Fruit fly (Drosophila melanogaster): ENCODE results near the gene GstZ2.
A peak's percentile ranks its signal among the peaks of the same experiment; 100 is the strongest.

GstZ2 gene

dm6 chr3R:9428189-9428699 is 32.2 kb downstream of the GstZ2 start (continued):
- TF ChIP-seq CG1233 (GFP tag; optimal IDR thresholded peaks at IDR 0.05) (no peak), chn (GFP tag; optimal IDR thresholded peaks at IDR 0.05) (peak; percentile 9), zfh1 (GFP tag; IDR thresholded peaks at IDR 0.05) (no peak), CG2889 (GFP tag; IDR thresholded peaks at IDR 0.05) (no peak), Pdp1 (GFP tag; optimal IDR thresholded peaks at IDR 0.05) (peak in 1 of 2 experiments; percentile 68), nmo (GFP tag; optimal IDR thresholded peaks at IDR 0.05) (no peak), Opbp (GFP tag; IDR thresholded peaks at IDR 0.05; ENCODE audit: partially characterized antibody) (no peak), Gug (GFP tag; IDR thresholded peaks at IDR 0.05) (no peak), Atf3 (GFP tag; optimal IDR thresholded peaks at IDR 0.05) (no peak), E2f1 (GFP tag; IDR thresholded peaks at IDR 0.05) (no peak), esg (GFP tag; conservative IDR thresholded peaks at IDR 0.05) (no peak), zfh2 (GFP tag; optimal IDR thresholded peaks at IDR 0.05) (no peak), PHDP (tag; optimal IDR thresholded peaks at IDR 0.05) (peak; percentile 50), CG12219 (GFP tag; optimal IDR thresholded peaks at IDR 0.05) (peak; percentile 27), dimm (GFP tag; IDR thresholded peaks at IDR 0.05) (no peak), Adf1 (GFP tag; IDR thresholded peaks at IDR 0.05) (peak; percentile 40; the same call in 1 of the 2 replicates), CG16779 (GFP tag; IDR thresholded peaks at IDR 0.05) (0 out of 2 replicates have a peak, but pooled peaks have one; percentile 30), CG42726 (GFP tag; IDR thresholded peaks at IDR 0.05; ENCODE audit: partially characterized antibody) (no peak), CG4707 (GFP tag; optimal IDR thresholded peaks at IDR 0.05) (no peak), CG14014 (GFP tag; IDR thresholded peaks at IDR 0.05) (peak; percentile 65; the same call in 1 of the 2 replicates), ssp (GFP tag; IDR thresholded peaks at IDR 0.05) (no peak), Gsc (GFP tag; IDR thresholded peaks at IDR 0.05) (no peak), CG14860 (GFP tag; IDR thresholded peaks at IDR 0.05; ENCODE audit: partially characterized antibody) (no peak), CG12659 (GFP tag; optimal IDR thresholded peaks at IDR 0.05) (peak; percentile 29), hth (optimal IDR thresholded peaks at IDR 0.05) (no peak), CG10979 (tag; optimal IDR thresholded peaks at IDR 0.05) (no peak), CG30403 (GFP tag; optimal IDR thresholded peaks at IDR 0.05) (no peak), Sox100B (GFP tag; optimal IDR thresholded peaks at IDR 0.05) (no peak), tin (GFP tag; optimal IDR thresholded peaks at IDR 0.05) (peak; percentile 9), ken (GFP tag; IDR thresholded peaks at IDR 0.05) (no peak), wek (GFP tag; optimal IDR thresholded peaks at IDR 0.05) (peak; percentile 81), Six4 (GFP tag; optimal IDR thresholded peaks at IDR 0.05) (no peak), Sry-β (GFP tag; optimal IDR thresholded peaks at IDR 0.05) (no peak), CG17385 (GFP tag; optimal IDR thresholded peaks at IDR 0.05) (peak; percentile 58), CG33557 (GFP tag; optimal IDR thresholded peaks at IDR 0.05) (peak; percentile 48), nau (GFP tag; optimal IDR thresholded peaks at IDR 0.05) (peak; percentile 75), CG13287 (GFP tag; IDR thresholded peaks at IDR 0.05; ENCODE audit: partially characterized antibody) (peak; percentile 45; the same call in 1 of the 2 replicates), Mad (GFP tag; optimal IDR thresholded peaks at IDR 0.05) (peak; percentile 3), chif (GFP tag; optimal IDR thresholded peaks at IDR 0.05) (no peak), danr (GFP tag; IDR thresholded peaks at IDR 0.05) (no peak), Bgb (GFP tag; IDR thresholded peaks at IDR 0.05; ENCODE audit: partially characterized antibody) (no peak), en (GFP tag; optimal IDR thresholded peaks at IDR 0.05) (no peak), ap (GFP tag; IDR thresholded peaks at IDR 0.05) (no peak), CG8944 (GFP tag; optimal IDR thresholded peaks at IDR 0.05) (no peak), vnd (GFP tag; IDR thresholded peaks at IDR 0.05; ENCODE audit: partially characterized antibody) (0 out of 3 replicates have a peak, but pooled peaks have one; percentile 33), CG14710 (tag; optimal IDR thresholded peaks at IDR 0.05) (no peak), ac (GFP tag; optimal IDR thresholded peaks at IDR 0.05) (peak; percentile 8), CG14050 (GFP tag; IDR thresholded peaks at IDR 0.05) (no peak), CG17186 (GFP tag; optimal IDR thresholded peaks at IDR 0.05) (no peak), CG31388 (GFP tag; optimal IDR thresholded peaks at IDR 0.05) (no peak)
